Fruit fly (Drosophila melanogaster): ENCODE results near the gene RpL3.

DNA sequence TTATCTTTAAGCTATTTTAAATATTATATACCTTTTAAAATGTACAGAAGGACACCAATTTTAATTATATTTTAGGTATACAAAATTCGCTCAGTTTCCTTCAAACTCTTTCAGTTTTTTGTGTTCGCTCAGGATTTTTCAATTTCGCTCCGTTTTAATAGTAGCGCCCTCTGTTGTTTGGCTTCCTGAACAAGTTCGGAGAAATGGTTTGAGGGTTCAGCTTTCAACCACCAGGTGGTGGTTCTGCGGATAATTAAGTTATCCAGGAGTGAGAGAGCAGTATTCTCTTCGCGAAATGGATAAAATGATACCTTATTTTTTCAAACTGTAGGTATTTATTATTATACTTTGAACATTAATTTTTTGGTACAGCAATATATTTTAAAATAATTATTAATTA is 47.3 kb downstream of the RpL3 start:
- TF ChIP-seq cg (GFP tag; optimal IDR thresholded peaks at IDR 0.05) (no peak), Oli (tag; optimal IDR thresholded peaks at IDR 0.05) (peak; percentile 66), CG6765 (GFP tag; optimal IDR thresholded peaks at IDR 0.05) (peak; percentile 77), CG6854 (GFP tag; optimal IDR thresholded peaks at IDR 0.05) (peak; percentile 63), klu (GFP tag; IDR thresholded peaks at IDR 0.05) (no peak), toy (GFP tag; IDR thresholded peaks at IDR 0.05) (no peak)
